Worm (Caenorhabditis elegans) whole organism, early embryonic: ENCODE results near the gene K08C7.6.

Experiments used
- ama-1 ChIP-seq: fragments of 150-350 bp; optimal IDR thresholded peaks from 2 replicates; lab custom pipeline; 2014
- flt-1 ChIP-seq: fragments of 200-800 bp; sonication (Bioruptor generic); IDR thresholded peaks from 2 replicates; pipeline ENCODE4 v1.3.6; 2022; ENCODE audit warnings: missing genetic modification characterization, missing compliant biosample characterization
- pes-1 ChIP-seq: fragments of 200-800 bp; sonication (Bioruptor generic); IDR thresholded peaks from 2 replicates; pipeline ENCODE4 v1.3.6; 2022; ENCODE audit warnings: missing genetic modification reagents, missing genetic modification characterization, missing compliant biosample characterization
- sea-1 ChIP-seq: fragments of 200-800 bp; sonication (Bioruptor generic); conservative IDR thresholded peaks from 2 replicates; pipeline ENCODE4 v1.3.6; 2022; ENCODE audit warnings: missing genetic modification characterization, missing compliant biosample characterization
- tbx-11 ChIP-seq: fragments of 200-800 bp; sonication (Bioruptor generic); IDR thresholded peaks from 2 replicates; pipeline ENCODE4 v1.3.6; 2022; ENCODE audit warnings: missing genetic modification characterization, missing compliant biosample characterization
- tbx-37 ChIP-seq: fragments of 200-800 bp; sonication (Bioruptor generic); conservative IDR thresholded peaks from 2 replicates; pipeline ENCODE4 v1.3.6; 2022; ENCODE audit warnings: missing genetic modification reagents, missing genetic modification characterization, missing compliant biosample characterization

DNA sequence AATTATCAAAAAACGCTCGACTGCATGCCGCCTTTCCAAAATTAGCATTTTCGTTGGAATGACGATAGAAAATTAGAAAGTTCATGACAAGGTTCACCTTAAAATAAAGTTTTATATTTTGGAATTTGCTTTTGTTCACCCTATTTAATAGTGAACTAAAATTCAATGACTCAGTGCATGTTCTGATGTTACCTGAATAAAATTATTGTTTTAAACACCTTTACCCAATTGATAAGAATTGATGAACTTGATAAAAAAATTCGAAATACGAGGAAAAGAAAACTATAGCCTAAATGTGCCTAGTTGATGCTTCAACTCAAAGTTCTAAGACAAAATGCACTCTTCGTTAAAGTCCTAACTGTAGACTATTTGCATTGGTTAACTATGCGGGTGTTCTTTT is 24.6 kb downstream of the K08C7.6 start:
- TF ChIP-seq tbx-11 (no peak), sea-1 (GFP tag; lab: Robert Waterston, UW) (no peak), flt-1 (GFP tag; lab: Robert Waterston, UW) (no peak), tbx-37 (no peak), ama-1 (lab: Kevin White, UChicago) (no peak), pes-1 (GFP tag; lab: Robert Waterston, UW) (no peak)
